Worm (Caenorhabditis elegans): ENCODE measurements around the gene cpg-24.

DNA sequence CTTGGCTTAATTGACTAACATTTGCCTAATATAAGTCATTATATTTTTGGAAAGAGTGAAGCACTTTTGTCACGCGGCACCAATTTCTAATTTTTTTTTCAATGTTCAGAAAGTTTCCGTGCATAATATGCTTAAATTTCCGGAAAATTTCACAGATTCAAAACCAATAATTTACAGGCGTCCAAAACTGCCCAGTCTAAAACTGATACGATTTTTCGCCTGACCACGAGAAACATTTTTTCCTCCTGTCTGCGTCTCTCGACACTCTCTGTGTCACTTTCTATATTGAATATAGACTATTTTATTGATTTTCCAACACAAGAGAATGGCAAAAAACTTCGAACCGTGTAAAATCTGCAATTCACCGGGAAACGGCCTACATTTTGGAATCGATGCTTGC is 18.2 kb upstream of the cpg-24 start, which contains the start of gene nhr-122:
- TF ChIP-seq zip-8 (tag; optimal IDR thresholded peaks at IDR 0.05) (no peak), drap-1 (GFP tag; optimal IDR thresholded peaks at IDR 0.05) (no peak), ceh-43 (GFP tag; optimal IDR thresholded peaks at IDR 0.05) (no peak), elt-3 (tag; optimal IDR thresholded peaks at IDR 0.05) (no peak), lsy-2 (tag; optimal IDR thresholded peaks at IDR 0.05) (no peak), mab-5 (tag; optimal IDR thresholded peaks at IDR 0.05) (no peak), nhr-237 (tag; optimal IDR thresholded peaks at IDR 0.05) (no peak), ces-1 (GFP tag; optimal IDR thresholded peaks at IDR 0.05) (no peak), sptf-1 (tag; optimal IDR thresholded peaks at IDR 0.05) (no peak), nhr-28 (tag; optimal IDR thresholded peaks at IDR 0.05) (no peak), snpc-4 (tag; optimal IDR thresholded peaks at IDR 0.05) (no peak), nhr-76 (tag; optimal IDR thresholded peaks at IDR 0.05) (no peak)
